Fruit fly (Drosophila melanogaster) whole organism, embryonic: ENCODE results near the gene Idh3b.
A peak's percentile ranks its signal among the peaks of the same experiment; 100 is the strongest.

Experiments
- Bdp1 ChIP-seq: fragments of 200-800 bp; sonication (Bioruptor generic); optimal IDR thresholded peaks from 3 replicates; lab custom pipeline; 2016; ENCODE audit warnings: missing biosample characterization, missing genetic modification characterization
- CG12659 ChIP-seq: fragments of 200-800 bp; sonication (Bioruptor generic); optimal IDR thresholded peaks from 3 replicates; lab custom pipeline; 2017; ENCODE audit warnings: mild to moderate bottlenecking, missing biosample characterization, missing genetic modification reagents, missing genetic modification characterization
- CG1603 ChIP-seq: fragments of 200-800 bp; sonication (Bioruptor generic); optimal IDR thresholded peaks from 2 replicates; lab custom pipeline; 2019; ENCODE audit warnings: missing biosample characterization, mild to moderate bottlenecking, missing genetic modification characterization, moderate library complexity
- CG6791 ChIP-seq: fragments of 200-800 bp; sonication (Bioruptor generic); IDR thresholded peaks from 3 replicates; pipeline ENCODE4 v1.3.6; 2022; ENCODE audit warnings: missing biosample characterization, missing genetic modification characterization; ENCODE audit not compliant: partially characterized antibody
- CG9932 ChIP-seq: fragments of 200-800 bp; sonication (Bioruptor generic); IDR thresholded peaks from 2 replicates; pipeline ENCODE4 v1.3.6; 2022; ENCODE audit warnings: missing biosample characterization, missing genetic modification characterization
- Hr78 ChIP-seq, 2 experiments: fragments of 200-800 bp in 1 of 2; fragments of >200 bp in 1 of 2; sonication (Bioruptor generic) in 1 of 2; optimal IDR thresholded peaks; 2 replicates each; lab custom pipeline; 2017 to 2019; ENCODE audit warnings: missing biosample characterization in 2 of 2, missing genetic modification characterization in 2 of 2, mild to moderate bottlenecking in 1 of 2, moderate library complexity in 1 of 2
- Spps ChIP-seq: fragments of 200-800 bp; sonication (Bioruptor generic); optimal IDR thresholded peaks from 2 replicates; lab custom pipeline; 2018; ENCODE audit warnings: missing biosample characterization, mild to moderate bottlenecking, missing genetic modification characterization
- fd102C ChIP-seq: fragments of 200-800 bp; sonication (Bioruptor generic); optimal IDR thresholded peaks from 2 replicates; lab custom pipeline; 2018; ENCODE audit warnings: missing biosample characterization, mild to moderate bottlenecking, missing genetic modification characterization, moderate library complexity
- fd96Cb ChIP-seq: fragments of 200-800 bp; sonication (Bioruptor generic); optimal IDR thresholded peaks from 2 replicates; lab custom pipeline; 2018; ENCODE audit warnings: missing biosample characterization, mild to moderate bottlenecking, missing genetic modification characterization, moderate library complexity
- jing ChIP-seq: fragments of 200-800 bp; sonication (Bioruptor generic); optimal IDR thresholded peaks from 2 replicates; lab custom pipeline; 2018; ENCODE audit warnings: missing biosample characterization, mild to moderate bottlenecking, missing genetic modification characterization
- kay ChIP-seq: fragments of 200-800 bp; sonication (Bioruptor generic); optimal IDR thresholded peaks from 2 replicates; lab custom pipeline; 2016; ENCODE audit warnings: missing biosample characterization, missing genetic modification characterization
- lmd ChIP-seq: fragments of 200-800 bp; sonication (Bioruptor generic); IDR thresholded peaks from 2 replicates; pipeline ENCODE4 v1.3.6; 2022; ENCODE audit warnings: missing biosample characterization, missing genetic modification characterization
- mld ChIP-seq: fragments of 200-800 bp; sonication (Bioruptor generic); IDR thresholded peaks from 3 replicates; pipeline ENCODE4 v1.3.6; 2022; ENCODE audit warnings: missing biosample characterization, missing genetic modification characterization; ENCODE audit not compliant: partially characterized antibody

- no peak for TF ChIP-seq Spps (tag; lab: Kevin White, UChicago)
- TF ChIP-seq kay (GFP tag; lab: Kevin White, UChicago) = no peak
- no peak for TF ChIP-seq Bdp1 (GFP tag; lab: Kevin White, UChicago)
- TF ChIP-seq CG12659 = no peak
- no peak for TF ChIP-seq jing (GFP tag; lab: Kevin White, UChicago)
- TF ChIP-seq mld (GFP tag; lab: Robert Waterston, UW) = 0 out of 3 replicates have a peak, but pooled peaks have one; percentile 37
- TF ChIP-seq fd96Cb (tag; lab: Kevin White, UChicago) = no peak
- no peak for TF ChIP-seq Hr78 (GFP tag; optimal IDR thresholded peaks at IDR 0.05; lab: Kevin White, UChicago)
- TF ChIP-seq fd102C (GFP tag; lab: Kevin White, UChicago) = no peak
- TF ChIP-seq CG9932 (GFP tag; lab: Robert Waterston, UW) = no peak
- TF ChIP-seq CG1603 (tag; lab: Kevin White, UChicago) = no peak
- no peak for TF ChIP-seq CG6791 (GFP tag; lab: Robert Waterston, UW)
- no peak for TF ChIP-seq lmd (GFP tag; lab: Robert Waterston, UW)
Observed at dm6 chr3R:22027743-22028099, 8.5 kb upstream of the Idh3b start.
